Worm (Caenorhabditis elegans): ENCODE measurements around the gene pqn-32.

pqn-32 gene

DNA sequence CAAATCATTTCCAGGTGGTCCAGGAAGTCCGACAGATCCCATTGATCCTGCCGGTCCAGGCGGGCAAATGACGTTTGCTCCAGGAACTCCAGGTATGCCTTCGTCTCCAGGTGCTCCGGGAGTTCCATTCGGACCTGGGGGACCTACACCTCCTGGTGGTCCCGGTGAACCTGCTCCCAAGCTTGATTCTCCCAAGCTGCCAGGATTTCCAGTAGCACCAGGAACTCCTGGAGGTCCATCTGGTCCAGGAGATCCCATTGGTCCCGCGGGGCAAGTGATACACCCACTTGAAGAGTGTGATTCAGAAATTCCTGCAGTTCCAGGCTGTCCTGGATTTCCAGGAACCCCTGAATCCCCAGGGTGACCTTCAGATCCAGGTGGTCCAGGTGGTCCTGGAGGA lies 11.5 kb upstream of the pqn-32 start:
- TF ChIP-seq snpc-4 (tag; optimal IDR thresholded peaks at IDR 0.05), result no peak
- no peak for TF ChIP-seq ceh-88 (GFP tag; IDR thresholded peaks at IDR 0.05)
- TF ChIP-seq ztf-4 (tag; optimal IDR thresholded peaks at IDR 0.05), result no peak
- no peak for TF ChIP-seq nhr-28 (tag; optimal IDR thresholded peaks at IDR 0.05)
- TF ChIP-seq nhr-84 (tag; optimal IDR thresholded peaks at IDR 0.05), result no peak
- no peak for TF ChIP-seq dpl-1 (GFP tag; optimal IDR thresholded peaks at IDR 0.05)
- no peak for TF ChIP-seq efl-1 (optimal IDR thresholded peaks at IDR 0.05)
- TF ChIP-seq efl-1 (GFP tag; optimal IDR thresholded peaks at IDR 0.05 in 1 of 2), result peak in 1 of 2 experiments; percentile 85
- no peak for TF ChIP-seq fkh-4 (tag; optimal IDR thresholded peaks at IDR 0.05; ENCODE audit: borderline replicate concordance)
- peak; percentile 9 for TF ChIP-seq nhr-85 (tag)
- no peak for TF ChIP-seq ama-1 (optimal IDR thresholded peaks at IDR 0.05)
- TF ChIP-seq lsy-2 (tag; optimal IDR thresholded peaks at IDR 0.05), result no peak
- no peak for TF ChIP-seq swsn-7 (tag; optimal IDR thresholded peaks at IDR 0.05)
- no peak for TF ChIP-seq fkh-10 (GFP tag; optimal IDR thresholded peaks at IDR 0.05)
- TF ChIP-seq irx-1 (tag; optimal IDR thresholded peaks at IDR 0.05), result no peak

DNA sequence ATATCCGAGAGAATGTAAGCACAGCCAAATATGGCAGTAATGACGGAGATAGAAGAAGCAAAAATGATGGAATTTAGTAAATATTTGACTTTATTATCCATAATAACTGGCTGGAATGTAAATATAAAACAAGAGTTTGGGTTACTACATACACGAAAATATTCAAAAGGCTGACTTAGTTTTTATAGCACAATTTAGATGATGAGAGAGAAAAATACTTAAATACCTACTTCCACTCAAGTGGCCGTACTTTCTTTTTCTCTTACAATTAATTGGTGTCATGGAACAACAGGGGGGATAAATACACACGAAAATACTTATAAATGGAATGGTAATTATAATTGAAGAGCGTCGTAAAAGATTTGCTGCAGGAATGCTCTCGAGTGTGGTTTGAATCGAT lies 9.6 kb upstream of the pqn-32 start, which contains the start of gene col-86:
col-86 (minus strand) TSS at position 101 of the 400 bp plus-strand sequence.
- no peak for TF ChIP-seq ztf-4 (tag; optimal IDR thresholded peaks at IDR 0.05)

DNA sequence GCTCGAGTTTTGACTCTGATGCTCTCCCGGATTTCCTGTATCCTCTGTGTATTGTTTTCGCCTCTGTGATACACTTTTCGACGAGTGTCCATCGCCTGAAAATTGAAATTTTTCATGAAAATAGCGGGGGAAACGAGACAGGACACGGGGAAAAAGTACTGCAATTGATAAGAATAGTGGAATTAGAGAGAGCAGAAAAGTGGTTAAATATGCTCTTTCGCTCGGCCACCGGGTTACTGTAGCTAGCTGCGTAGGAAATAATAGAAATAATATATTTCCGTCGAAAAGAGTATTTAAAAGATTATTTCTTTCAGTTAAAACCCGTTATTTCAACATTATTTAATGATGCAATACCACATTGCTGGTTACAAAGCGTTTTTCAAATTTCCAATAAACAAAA lies 8.9 kb downstream of the pqn-32 start, which contains the start of gene rict-1:
rict-1 (minus strand) TSS at position 101 of the 400 bp plus-strand sequence.
- TF ChIP-seq ceh-88 (GFP tag; IDR thresholded peaks at IDR 0.05), result no peak
- no peak for TF ChIP-seq tlp-1 (tag; optimal IDR thresholded peaks at IDR 0.05)
- TF ChIP-seq mab-9 (GFP tag; IDR thresholded peaks at IDR 0.05), result no peak
- no peak for TF ChIP-seq lir-3 (tag; optimal IDR thresholded peaks at IDR 0.05; ENCODE audit: poor library complexity)

DNA sequence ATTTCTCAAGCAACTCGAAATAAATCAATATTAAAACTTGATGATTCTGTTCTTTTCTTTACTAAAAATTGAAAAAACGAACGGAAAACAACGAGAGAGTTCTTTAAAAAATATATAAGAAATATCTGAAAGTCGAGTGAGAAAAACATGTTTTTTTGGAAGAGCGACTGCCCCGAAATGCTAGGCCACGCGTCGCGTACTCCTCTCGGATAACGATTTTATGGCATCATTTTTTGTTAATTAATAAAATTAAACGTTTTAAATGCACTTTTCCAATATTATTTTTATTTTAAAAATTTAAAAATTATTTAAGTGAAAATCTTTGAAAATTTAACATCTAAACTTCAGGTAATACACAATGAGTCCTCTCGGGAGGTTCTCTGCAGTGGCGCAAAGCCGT lies 9.3 kb downstream of the pqn-32 start, which contains the start of gene gfm-1:
gfm-1 (plus strand) TSS at position 349 of the 400 bp plus-strand sequence.
- peak; percentile 62 to 83 for TF ChIP-seq lsy-2 (tag; optimal IDR thresholded peaks at IDR 0.05)
- peak; percentile 85 for TF ChIP-seq swsn-7 (tag; optimal IDR thresholded peaks at IDR 0.05)
- TF ChIP-seq efl-3 (GFP tag; optimal IDR thresholded peaks at IDR 0.05), result peak; percentile 69
- TF ChIP-seq blmp-1 (tag; optimal IDR thresholded peaks at IDR 0.05), result no peak
- TF ChIP-seq egl-13 (tag; optimal IDR thresholded peaks at IDR 0.05), result peak; percentile 88
- TF ChIP-seq pqm-1 (tag; optimal IDR thresholded peaks at IDR 0.05), result no peak
- TF ChIP-seq F16B12.6 (tag; optimal IDR thresholded peaks at IDR 0.05), result peak; percentile 54
- peak; percentile 94 for TF ChIP-seq lir-3 (tag; optimal IDR thresholded peaks at IDR 0.05; ENCODE audit: poor library complexity)
- peak; percentile 49 for TF ChIP-seq snpc-4 (tag; optimal IDR thresholded peaks at IDR 0.05)
- peak; percentile 91 for TF ChIP-seq nhr-47 (tag; optimal IDR thresholded peaks at IDR 0.05)
- TF ChIP-seq lin-15B (tag; optimal IDR thresholded peaks at IDR 0.05), result peak; percentile 72
- peak; percentile 53; the same call in 1 of the 2 replicates for TF ChIP-seq ceh-88 (GFP tag; IDR thresholded peaks at IDR 0.05)
- TF ChIP-seq C34B4.2 (tag; optimal IDR thresholded peaks at IDR 0.05), result no peak
- TF ChIP-seq ets-5 (GFP tag; IDR thresholded peaks at IDR 0.05), result no peak
- peak; percentile 32 for TF ChIP-seq unc-130 (tag; optimal IDR thresholded peaks at IDR 0.05)
- peak; percentile 82 for TF ChIP-seq xbp-1 (tag; optimal IDR thresholded peaks at IDR 0.05)
- peak; percentile 52 for TF ChIP-seq unc-86 (tag; optimal IDR thresholded peaks at IDR 0.05)
- TF ChIP-seq nhr-19 (GFP tag; conservative IDR thresholded peaks at IDR 0.05), result peak; percentile 77
- TF ChIP-seq ztf-11 (tag; optimal IDR thresholded peaks at IDR 0.05), result peak in 1 of 2 experiments; percentile 91
- no peak for TF ChIP-seq nhr-12 (tag; optimal IDR thresholded peaks at IDR 0.05)
- no peak for TF ChIP-seq nhr-28 (tag; optimal IDR thresholded peaks at IDR 0.05)
- TF ChIP-seq dsc-1 (tag; optimal IDR thresholded peaks at IDR 0.05), result peak; percentile 89
- TF ChIP-seq lin-39 (tag; optimal IDR thresholded peaks at IDR 0.05), result peak; percentile 42
- peak; percentile 98 for TF ChIP-seq rnt-1 (tag; optimal IDR thresholded peaks at IDR 0.05)
- TF ChIP-seq fos-1 (tag; optimal IDR thresholded peaks at IDR 0.05), result no peak
- TF ChIP-seq efl-1 (optimal IDR thresholded peaks at IDR 0.05), result peak; percentile 54 to 72
- TF ChIP-seq efl-1 (GFP tag; optimal IDR thresholded peaks at IDR 0.05 in 1 of 2), result peak; percentile 76 to 96
- TF ChIP-seq egl-27 (tag; optimal IDR thresholded peaks at IDR 0.05), result no peak
- peak; percentile 43 to 62 for TF ChIP-seq lin-35 (GFP tag; optimal IDR thresholded peaks at IDR 0.05)
- TF ChIP-seq fkh-4 (tag; optimal IDR thresholded peaks at IDR 0.05; ENCODE audit: borderline replicate concordance), result peak; percentile 94
- peak; percentile 87 for TF ChIP-seq tbx-2 (tag; optimal IDR thresholded peaks at IDR 0.05)
- no peak for TF ChIP-seq jun-1 (tag; optimal IDR thresholded peaks at IDR 0.05)
- peak; percentile 76 for TF ChIP-seq snu-23 (GFP tag; optimal IDR thresholded peaks at IDR 0.05)
- no peak for TF ChIP-seq alr-1 (tag; optimal IDR thresholded peaks at IDR 0.05; ENCODE audit: borderline replicate concordance)
- TF ChIP-seq pax-3 (tag; optimal IDR thresholded peaks at IDR 0.05), result peak; percentile 84
- TF ChIP-seq nhr-76 (tag; optimal IDR thresholded peaks at IDR 0.05), result no peak
- peak; percentile 94 for TF ChIP-seq ceh-90 (tag; optimal IDR thresholded peaks at IDR 0.05)
- TF ChIP-seq nhr-85 (tag), result peak; percentile 92
- no peak for TF ChIP-seq tlp-1 (tag; optimal IDR thresholded peaks at IDR 0.05)

All from whole organism, L1 larva.